Worm (Caenorhabditis elegans): ENCODE results near the gene D2007.1.

D2007.1 gene

DNA sequence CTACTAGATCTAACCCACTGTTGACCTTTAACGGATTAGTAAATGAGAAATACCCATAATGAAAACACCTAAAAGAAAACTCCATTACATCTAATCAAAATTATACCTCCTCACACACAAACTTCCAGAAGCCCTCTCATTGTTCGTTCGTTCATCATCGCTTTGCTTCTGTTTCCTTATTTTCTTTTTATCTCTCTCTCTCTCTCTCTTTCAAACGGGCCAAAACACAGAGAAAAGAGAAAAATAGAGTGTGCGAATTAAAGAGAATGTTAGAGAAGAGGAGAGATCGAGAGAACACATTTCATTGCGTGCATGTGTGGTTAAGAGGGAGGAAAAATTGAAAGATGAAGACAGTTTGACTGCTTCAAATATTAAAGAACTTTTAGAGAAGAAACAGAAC is 30.9 kb upstream of the D2007.1 start:
- TF ChIP-seq pqm-1 (tag; optimal IDR thresholded peaks at IDR 0.05) (peak; percentile 26), Y105C5A.15 (GFP tag; IDR thresholded peaks at IDR 0.05) (no peak), dpl-1 (GFP tag; optimal IDR thresholded peaks at IDR 0.05) (no peak), Y75B8A.6 (GFP tag; IDR thresholded peaks at IDR 0.05) (no peak), fos-1 (tag; optimal IDR thresholded peaks at IDR 0.05) (no peak), mep-1 (tag; optimal IDR thresholded peaks at IDR 0.05) (peak; percentile 87), hmg-1.1 (GFP tag; IDR thresholded peaks at IDR 0.05) (peak; percentile 53), dmd-9 (GFP tag; IDR thresholded peaks at IDR 0.05) (no peak), ctbp-1 (GFP tag; IDR thresholded peaks at IDR 0.05) (no peak), ztf-7 (tag; optimal IDR thresholded peaks at IDR 0.05) (no peak), lim-7 (GFP tag; IDR thresholded peaks at IDR 0.05) (no peak), zfp-3 (GFP tag; conservative IDR thresholded peaks at IDR 0.05) (no peak), unc-130 (GFP tag; optimal IDR thresholded peaks at IDR 0.05) (no peak), vab-7 (GFP tag; IDR thresholded peaks at IDR 0.05) (no peak), arid-1 (GFP tag; conservative IDR thresholded peaks at IDR 0.05) (no peak), fkh-10 (GFP tag; optimal IDR thresholded peaks at IDR 0.05) (peak; percentile 44), nhr-111 (GFP tag; optimal IDR thresholded peaks at IDR 0.05) (no peak), daf-16 (GFP tag; optimal IDR thresholded peaks at IDR 0.05) (no peak), daf-16 (tag; optimal IDR thresholded peaks at IDR 0.05) (peak; percentile 49), Y5F2A.4 (GFP tag; optimal IDR thresholded peaks at IDR 0.05) (no peak), dmd-6 (GFP tag; IDR thresholded peaks at IDR 0.05) (peak; percentile 49), duxl-1 (tag; optimal IDR thresholded peaks at IDR 0.05; ENCODE audit: poor library complexity) (no peak), dve-1 (tag; optimal IDR thresholded peaks at IDR 0.05; ENCODE audit: insufficient read depth) (peak; percentile 85), gei-8 (GFP tag; optimal IDR thresholded peaks at IDR 0.05) (peak; percentile 58), unc-39 (tag; optimal IDR thresholded peaks at IDR 0.05) (no peak), nhr-28 (tag; optimal IDR thresholded peaks at IDR 0.05) (peak; percentile 76), nhr-6 (tag; optimal IDR thresholded peaks at IDR 0.05) (peak; percentile 40), lin-13 (GFP tag; optimal IDR thresholded peaks at IDR 0.05) (peak; percentile 8), nhr-11 (tag; optimal IDR thresholded peaks at IDR 0.05) (peak; percentile 30), aha-1 (tag) (peak; percentile 86), hif-1 (tag; optimal IDR thresholded peaks at IDR 0.05) (peak in 1 of 2 experiments; percentile 9), nhr-48 (tag; optimal IDR thresholded peaks at IDR 0.05) (peak; percentile 15), lsy-2 (tag; optimal IDR thresholded peaks at IDR 0.05) (peak; percentile 64 to 91), rbr-2 (tag; optimal IDR thresholded peaks at IDR 0.05) (peak; percentile 37), tag-97 (GFP tag; IDR thresholded peaks at IDR 0.05) (no peak), mdl-1 (tag; optimal IDR thresholded peaks at IDR 0.05) (peak; percentile 38 to 89), mdt-29 (GFP tag; IDR thresholded peaks at IDR 0.05) (no peak), hlh-11 (tag; optimal IDR thresholded peaks at IDR 0.05) (peak; percentile 76), ZK337.2 (GFP tag; IDR thresholded peaks at IDR 0.05) (no peak), mxl-3 (GFP tag; optimal IDR thresholded peaks at IDR 0.05) (peak; percentile 63), ceh-44 (GFP tag; IDR thresholded peaks at IDR 0.05) (no peak), nhr-77 (tag; optimal IDR thresholded peaks at IDR 0.05) (peak; percentile 42), R02D3.7 (tag; optimal IDR thresholded peaks at IDR 0.05) (no peak), madf-9 (GFP tag; conservative IDR thresholded peaks at IDR 0.05) (no peak), unc-62 (GFP tag; optimal IDR thresholded peaks at IDR 0.05 in 1 of 2) (peak in 1 of 2 experiments; percentile 52), unc-62 (tag; optimal IDR thresholded peaks at IDR 0.05) (no peak), mxl-2 (GFP tag; conservative IDR thresholded peaks at IDR 0.05) (no peak), nhr-25 (tag; optimal IDR thresholded peaks at IDR 0.05; ENCODE audit: borderline replicate concordance, insufficient read depth) (peak; percentile 36), set-16 (GFP tag; IDR thresholded peaks at IDR 0.05) (no peak), ces-1 (GFP tag; optimal IDR thresholded peaks at IDR 0.05) (no peak), ceh-32 (tag; optimal IDR thresholded peaks at IDR 0.05; ENCODE audit: poor library complexity) (no peak), hlh-30 (tag; optimal IDR thresholded peaks at IDR 0.05; ENCODE audit: insufficient read depth) (peak; percentile 70)

Measured in whole organism, L4 larva.